Worm (Caenorhabditis elegans): Measurements from ENCODE around the gene srh-3.

Gene srh-3

DNA sequence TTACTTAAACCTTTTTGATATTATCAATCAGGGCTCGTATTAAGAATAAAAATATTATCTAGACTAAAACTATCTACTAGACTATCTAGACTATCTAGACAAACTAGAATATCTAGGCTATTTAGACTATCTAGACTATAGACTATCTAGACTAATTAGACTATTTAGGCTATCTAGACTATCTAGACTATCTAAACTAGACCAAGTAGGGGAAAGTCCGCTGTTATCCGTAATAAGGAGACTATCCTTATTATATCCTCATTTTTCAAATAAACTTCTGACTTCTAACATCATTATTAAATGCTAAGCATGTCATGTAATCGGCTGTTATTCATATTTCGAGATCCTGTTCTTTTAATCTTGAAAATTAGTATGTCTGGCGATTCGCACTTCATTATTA, 39.6 kb downstream of the srh-3 start, which contains the start of gene srw-101:
Gene srw-101 (plus strand): TSS at position 301 of the 400 bp plus-strand sequence.
- TF ChIP-seq ceh-39 (tag; optimal IDR thresholded peaks at IDR 0.05), result no peak
- TF ChIP-seq mls-2 (tag; optimal IDR thresholded peaks at IDR 0.05), result no peak
- no peak for TF ChIP-seq flh-1 (GFP tag; optimal IDR thresholded peaks at IDR 0.05)
- no peak for TF ChIP-seq snpc-4 (tag; optimal IDR thresholded peaks at IDR 0.05)
- no peak for TF ChIP-seq nhr-12 (tag; optimal IDR thresholded peaks at IDR 0.05)
- no peak for TF ChIP-seq nhr-28 (tag; optimal IDR thresholded peaks at IDR 0.05)
- no peak for TF ChIP-seq ceh-83 (GFP tag; optimal IDR thresholded peaks at IDR 0.05)
- TF ChIP-seq bed-3 (GFP tag; optimal IDR thresholded peaks at IDR 0.05), result no peak
- no peak for TF ChIP-seq sptf-1 (tag; optimal IDR thresholded peaks at IDR 0.05)
- no peak for TF ChIP-seq nhr-2 (tag; optimal IDR thresholded peaks at IDR 0.05)
- TF ChIP-seq cnd-1 (tag; optimal IDR thresholded peaks at IDR 0.05), result no peak
- no peak for TF ChIP-seq ceh-43 (GFP tag; optimal IDR thresholded peaks at IDR 0.05)
- no peak for TF ChIP-seq pha-4 (tag; optimal IDR thresholded peaks at IDR 0.05)
- TF ChIP-seq nhr-76 (tag; optimal IDR thresholded peaks at IDR 0.05), result no peak
- no peak for TF ChIP-seq sem-2 (GFP tag; optimal IDR thresholded peaks at IDR 0.05)
- no peak for TF ChIP-seq elt-1 (tag; optimal IDR thresholded peaks at IDR 0.05; ENCODE audit: borderline replicate concordance, insufficient read depth)
- TF ChIP-seq mep-1 (tag; optimal IDR thresholded peaks at IDR 0.05), result no peak
- TF ChIP-seq unc-62 (GFP tag; optimal IDR thresholded peaks at IDR 0.05), result no peak

DNA sequence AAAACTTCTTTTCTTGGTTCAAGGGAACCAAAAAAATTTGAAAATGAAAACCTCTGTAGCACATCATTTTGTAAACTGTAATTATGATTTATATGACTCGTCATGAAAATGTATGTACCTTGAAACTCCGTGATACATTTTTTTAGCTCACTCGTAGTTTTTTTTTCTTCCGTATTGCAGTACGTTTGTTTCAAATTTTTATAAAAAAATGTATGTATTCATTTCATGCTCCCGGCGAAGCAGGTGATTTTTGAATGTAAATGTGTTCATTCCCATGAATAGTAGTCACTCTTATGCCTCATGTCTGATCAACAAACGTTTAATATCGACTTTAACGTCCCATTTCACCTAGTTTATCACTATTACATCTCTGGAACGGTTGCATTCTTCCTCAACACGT, 43.0 kb downstream of the srh-3 start, which contains the start of gene sri-27:
Gene sri-27 (plus strand): TSS at position 301 of the 400 bp plus-strand sequence.
- TF ChIP-seq nhr-2 (tag; optimal IDR thresholded peaks at IDR 0.05) (no peak), elt-3 (tag; optimal IDR thresholded peaks at IDR 0.05) (no peak), M03D4.4 (tag; optimal IDR thresholded peaks at IDR 0.05) (no peak)

ce11 chrV:1731918-1732317, 49.5 kb downstream of the srh-3 start, which contains the start of gene gst-21:
TSS of gene gst-21 (minus strand) at chrV:1732018.
- no peak for TF ChIP-seq mls-2 (tag; optimal IDR thresholded peaks at IDR 0.05)
- TF ChIP-seq unc-39 (tag; optimal IDR thresholded peaks at IDR 0.05), result no peak

DNA sequence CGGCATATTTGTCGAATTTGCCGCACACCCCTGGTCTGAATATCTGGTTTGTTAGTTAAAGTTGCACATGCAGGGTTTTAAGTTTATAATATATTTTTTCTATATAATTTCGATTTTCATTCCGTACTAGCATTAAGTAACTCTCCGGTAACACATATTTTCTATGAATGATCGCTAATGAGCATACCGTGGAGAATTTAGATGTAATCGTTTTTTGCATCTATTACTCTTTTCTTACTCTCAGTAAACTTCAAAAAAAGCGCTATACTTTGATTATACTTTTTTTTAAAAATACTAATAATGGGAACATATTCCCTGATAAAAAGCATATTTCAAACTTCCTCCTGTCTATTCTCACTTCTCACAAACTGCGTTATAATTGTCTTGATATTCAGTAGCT, 52.2 kb downstream of the srh-3 start, which contains the start of gene str-160:
Gene str-160 (plus strand): TSS at position 301 of the 400 bp plus-strand sequence.
- no peak for TF ChIP-seq sptf-1 (tag; optimal IDR thresholded peaks at IDR 0.05)
- TF ChIP-seq tbx-8 (GFP tag; optimal IDR thresholded peaks at IDR 0.05), result no peak
- no peak for TF ChIP-seq nhr-76 (tag; optimal IDR thresholded peaks at IDR 0.05)
- TF ChIP-seq zip-8 (tag; optimal IDR thresholded peaks at IDR 0.05), result no peak
- no peak for TF ChIP-seq lin-32 (GFP tag; optimal IDR thresholded peaks at IDR 0.05)
- no peak for TF ChIP-seq flh-1 (GFP tag; optimal IDR thresholded peaks at IDR 0.05)
- no peak for TF ChIP-seq snpc-4 (tag; optimal IDR thresholded peaks at IDR 0.05)
- no peak for TF ChIP-seq ztf-11 (tag; optimal IDR thresholded peaks at IDR 0.05)
- no peak for TF ChIP-seq nhr-28 (tag; optimal IDR thresholded peaks at IDR 0.05)
- TF ChIP-seq mab-5 (tag; optimal IDR thresholded peaks at IDR 0.05), result no peak
